Fruit fly (Drosophila melanogaster) whole organism, pupa: ENCODE data around the gene CG34273.
A peak's percentile ranks its signal among the peaks of the same experiment; 100 is the strongest.

Source experiments
- CG10348 ChIP-seq: fragments of 200-800 bp; sonication (Bioruptor generic); IDR thresholded peaks from 2 replicates; pipeline ENCODE4 v1.3.6; 2022; ENCODE audit warnings: missing biosample characterization, missing genetic modification characterization
- CG12605 ChIP-seq: fragments of 200-800 bp; sonication (Bioruptor generic); IDR thresholded peaks from 2 replicates; pipeline ENCODE4 v1.3.6; 2022; ENCODE audit warnings: missing biosample characterization, missing genetic modification characterization
- CG13204 ChIP-seq: fragments of 200-800 bp; sonication (Bioruptor generic); optimal IDR thresholded peaks from 2 replicates; lab custom pipeline; 2018; ENCODE audit warnings: missing biosample characterization, mild to moderate bottlenecking, missing genetic modification characterization, moderate library complexity
- CG14655 ChIP-seq: fragments of 200-800 bp; sonication (Bioruptor generic); optimal IDR thresholded peaks from 3 replicates; lab custom pipeline; 2017; ENCODE audit warnings: mild to moderate bottlenecking, missing biosample characterization, missing genetic modification reagents, missing genetic modification characterization
- CG15710 ChIP-seq: fragments of 200-800 bp; sonication (Bioruptor generic); optimal IDR thresholded peaks from 2 replicates; lab custom pipeline; 2018; ENCODE audit warnings: missing biosample characterization, mild to moderate bottlenecking, missing genetic modification characterization, moderate library complexity
- CG17806 ChIP-seq: fragments of 200-800 bp; sonication (Bioruptor generic); optimal IDR thresholded peaks from 2 replicates; lab custom pipeline; 2018; ENCODE audit warnings: missing biosample characterization, mild to moderate bottlenecking, missing genetic modification characterization, moderate library complexity
- CG32121 ChIP-seq: fragments of 200-800 bp; sonication (Bioruptor generic); IDR thresholded peaks from 2 replicates; pipeline ENCODE4 v1.3.6; 2022; ENCODE audit warnings: missing biosample characterization, missing genetic modification characterization
- CG34367 ChIP-seq: fragments of 200-800 bp; sonication (Bioruptor generic); optimal IDR thresholded peaks from 2 replicates; lab custom pipeline; 2018; ENCODE audit warnings: missing biosample characterization, mild to moderate bottlenecking, missing genetic modification characterization
- CG4496 ChIP-seq: fragments of 200-800 bp; sonication (Bioruptor generic); IDR thresholded peaks from 3 replicates; pipeline ENCODE4 v1.3.6; 2022; ENCODE audit warnings: missing biosample characterization, missing genetic modification characterization
- CG8159 ChIP-seq: fragments of 200-800 bp; sonication (Bioruptor generic); optimal IDR thresholded peaks from 3 replicates; lab custom pipeline; 2018; ENCODE audit warnings: missing biosample characterization, mild to moderate bottlenecking, missing genetic modification characterization, moderate library complexity
- CG8301 ChIP-seq: fragments of 200-800 bp; sonication (Bioruptor generic); optimal IDR thresholded peaks from 2 replicates; lab custom pipeline; 2018; ENCODE audit warnings: missing biosample characterization, mild to moderate bottlenecking, missing genetic modification characterization
- CG9948 ChIP-seq: fragments of 200-800 bp; sonication (Bioruptor generic); optimal IDR thresholded peaks from 2 replicates; lab custom pipeline; 2018; ENCODE audit warnings: missing biosample characterization, mild to moderate bottlenecking, missing genetic modification characterization, moderate library complexity
- D1 ChIP-seq: fragments of 200-800 bp; sonication (Bioruptor generic); optimal IDR thresholded peaks from 2 replicates; lab custom pipeline; 2018; ENCODE audit warnings: missing biosample characterization, mild to moderate bottlenecking, missing genetic modification characterization, moderate library complexity
- EcR ChIP-seq: fragments of 200-800 bp; sonication (Bioruptor generic); optimal IDR thresholded peaks from 3 replicates; lab custom pipeline; 2019; ENCODE audit warnings: missing biosample characterization, missing genetic modification characterization, mild to moderate bottlenecking, moderate library complexity, missing genetic modification reagents
- Ets98B ChIP-seq: fragments of 200-800 bp; sonication (Bioruptor generic); IDR thresholded peaks from 2 replicates; pipeline ENCODE4 v1.3.6; 2022; ENCODE audit warnings: missing biosample characterization, missing genetic modification characterization
- Pif1A ChIP-seq: fragments of 200-800 bp; sonication (Bioruptor generic); optimal IDR thresholded peaks from 3 replicates; lab custom pipeline; 2016; ENCODE audit warnings: missing biosample characterization, missing genetic modification characterization
- Pif1B ChIP-seq: fragments of 200-800 bp; sonication (Bioruptor generic); optimal IDR thresholded peaks from 3 replicates; lab custom pipeline; 2016; ENCODE audit warnings: missing biosample characterization, missing genetic modification characterization
- Snoo ChIP-seq: fragments of 200-800 bp; sonication (Bioruptor generic); optimal IDR thresholded peaks from 3 replicates; lab custom pipeline; 2017; ENCODE audit warnings: missing biosample characterization, mild to moderate bottlenecking, missing genetic modification characterization, inconsistent platforms
- fd96Ca ChIP-seq: fragments of 200-800 bp; sonication (Bioruptor generic); IDR thresholded peaks from 3 replicates; pipeline ENCODE4 v1.3.6; 2022; ENCODE audit warnings: missing biosample characterization, missing genetic modification characterization
- gl ChIP-seq: fragments of 200-800 bp; sonication (Bioruptor generic); optimal IDR thresholded peaks from 2 replicates; lab custom pipeline; 2018; ENCODE audit warnings: missing biosample characterization, mild to moderate bottlenecking, missing genetic modification characterization
- rn ChIP-seq: fragments of 200-800 bp; sonication (Bioruptor generic); IDR thresholded peaks from 2 replicates; pipeline ENCODE4 v1.3.6; 2022; ENCODE audit warnings: missing biosample characterization, missing genetic modification characterization

The CG34273 gene

dm6 chr3R:14484533-14485267 is 32.1 kb upstream of the CG34273 start:
- TF ChIP-seq CG17806 (tag; lab: Kevin White, UChicago): no peak
- peak; percentile 1 for TF ChIP-seq CG8159 (tag; lab: Kevin White, UChicago)
- TF ChIP-seq, all 21 proteins: peak for 1

dm6 chr3R:14486469-14486868 is 30.4 kb upstream of the CG34273 start:
- peak; percentile 70; the same call in 1 of the 2 replicates for TF ChIP-seq CG32121 (GFP tag; lab: Robert Waterston, UW)
- no peak for TF ChIP-seq rn (GFP tag; lab: Robert Waterston, UW)
- no peak for TF ChIP-seq CG13204 (GFP tag; lab: Kevin White, UChicago)
- TF ChIP-seq CG34367 (tag; lab: Kevin White, UChicago): no peak
- peak; percentile 22 for TF ChIP-seq Pif1A
- TF ChIP-seq Snoo (tag; lab: Kevin White, UChicago): no peak
- TF ChIP-seq CG10348: no peak
- TF ChIP-seq CG9948 (tag; lab: Kevin White, UChicago): no peak
- peak; percentile 17 for TF ChIP-seq Pif1B (GFP tag; lab: Kevin White, UChicago)
- no peak for TF ChIP-seq EcR (GFP tag; lab: Kevin White, UChicago)
- peak; percentile 81 for TF ChIP-seq Ets98B (GFP tag; lab: Robert Waterston, UW)
- peak; percentile 44 for TF ChIP-seq CG12605 (GFP tag; lab: Robert Waterston, UW)
- TF ChIP-seq fd96Ca (GFP tag; lab: Robert Waterston, UW): 0 out of 3 replicates have a peak, but pooled peaks have one; percentile 53
- TF ChIP-seq gl (tag; lab: Kevin White, UChicago): no peak
- TF ChIP-seq D1 (tag; lab: Kevin White, UChicago): no peak
- peak; percentile 1 for TF ChIP-seq CG17806 (tag; lab: Kevin White, UChicago)
- no peak for TF ChIP-seq CG15710 (tag; lab: Kevin White, UChicago)
- no peak for TF ChIP-seq CG8159 (tag; lab: Kevin White, UChicago)
- peak; percentile 77 for TF ChIP-seq CG4496 (GFP tag; lab: Robert Waterston, UW)
- peak; percentile 72 for TF ChIP-seq CG8301 (tag; lab: Kevin White, UChicago)
- TF ChIP-seq CG14655 (GFP tag; lab: Kevin White, UChicago): peak; percentile 65

dm6 chr3R:14492287-14492889 is 24.5 kb upstream of the CG34273 start:
- TF ChIP-seq CG9948 (tag; lab: Kevin White, UChicago): peak; percentile 25
- peak; percentile 39 for TF ChIP-seq CG14655 (GFP tag; lab: Kevin White, UChicago)
- no peak for TF ChIP-seq CG13204 (GFP tag; lab: Kevin White, UChicago)
- peak; percentile 33 for TF ChIP-seq CG8301 (tag; lab: Kevin White, UChicago)
- TF ChIP-seq Pif1A: no peak
- TF ChIP-seq CG32121 (GFP tag; lab: Robert Waterston, UW): no peak
- TF ChIP-seq CG8159 (tag; lab: Kevin White, UChicago): peak; percentile 9
- peak; percentile 6 for TF ChIP-seq CG17806 (tag; lab: Kevin White, UChicago)
- peak; percentile 38 for TF ChIP-seq Ets98B (GFP tag; lab: Robert Waterston, UW)

dm6 chr3R:14493936-14494335 is 22.9 kb upstream of the CG34273 start:
- TF ChIP-seq CG13204 (GFP tag; lab: Kevin White, UChicago): no peak

- TF ChIP-seq CG17806 (tag; lab: Kevin White, UChicago): peak; percentile 28
- peak; percentile 23 for TF ChIP-seq CG14655 (GFP tag; lab: Kevin White, UChicago)
- TF ChIP-seq CG10348: no peak
- TF ChIP-seq Snoo (tag; lab: Kevin White, UChicago): peak; percentile 8
- TF ChIP-seq CG4496 (GFP tag; lab: Robert Waterston, UW): no peak
- TF ChIP-seq CG15710 (tag; lab: Kevin White, UChicago): peak; percentile 16
- TF ChIP-seq gl (tag; lab: Kevin White, UChicago): no peak
- TF ChIP-seq CG8159 (tag; lab: Kevin White, UChicago): peak; percentile 42
- peak; percentile 19 for TF ChIP-seq CG9948 (tag; lab: Kevin White, UChicago)
- no peak for TF ChIP-seq CG13204 (GFP tag; lab: Kevin White, UChicago)
- TF ChIP-seq CG8301 (tag; lab: Kevin White, UChicago): peak; percentile 10
- no peak for TF ChIP-seq EcR (GFP tag; lab: Kevin White, UChicago)
- peak; percentile 41; the same call in 1 of the 2 replicates for TF ChIP-seq Ets98B (GFP tag; lab: Robert Waterston, UW)
Observed at dm6 chr3R:14496385-14496784, 20.5 kb upstream of the CG34273 start.

- TF ChIP-seq Ets98B (GFP tag; lab: Robert Waterston, UW) (peak; percentile 71), fd96Ca (GFP tag; lab: Robert Waterston, UW) (peak; percentile 47; the same call in 1 of the 3 replicates), EcR (GFP tag; lab: Kevin White, UChicago) (no peak), CG8301 (tag; lab: Kevin White, UChicago) (peak; percentile 29), CG34367 (tag; lab: Kevin White, UChicago) (peak; percentile 54), rn (GFP tag; lab: Robert Waterston, UW) (0 out of 2 replicates have a peak, but pooled peaks have one; percentile 44), D1 (tag; lab: Kevin White, UChicago) (no peak), Pif1B (GFP tag; lab: Kevin White, UChicago) (peak; percentile 65), CG13204 (GFP tag; lab: Kevin White, UChicago) (peak; percentile 32), CG8159 (tag; lab: Kevin White, UChicago) (peak; percentile 59), CG15710 (tag; lab: Kevin White, UChicago) (peak; percentile 66), CG4496 (GFP tag; lab: Robert Waterston, UW) (peak; percentile 66; the same call in 2 of the 3 replicates), Pif1A (peak; percentile 62), CG10348 (no peak), CG9948 (tag; lab: Kevin White, UChicago) (peak; percentile 58), CG32121 (GFP tag; lab: Robert Waterston, UW) (peak; percentile 73; the same call in 1 of the 2 replicates), CG17806 (tag; lab: Kevin White, UChicago) (peak; percentile 42), CG14655 (GFP tag; lab: Kevin White, UChicago) (peak; percentile 58), gl (tag; lab: Kevin White, UChicago) (no peak), CG12605 (GFP tag; lab: Robert Waterston, UW) (no peak), Snoo (tag; lab: Kevin White, UChicago) (peak; percentile 53)
Observed at dm6 chr3R:14498072-14498471, 18.8 kb upstream of the CG34273 start.
